Fruit fly (Drosophila melanogaster): ENCODE results near the gene CG11983.

CG11983 gene

dm6 chr3R:8978768-8979167 lies 29.4 kb upstream of the CG11983 start (continued):
- peak; percentile 40 for TF ChIP-seq lbe (GFP tag; optimal IDR thresholded peaks at IDR 0.05)
- no peak for TF ChIP-seq fru (optimal IDR thresholded peaks at IDR 0.05)
- peak; percentile 18 for TF ChIP-seq CG2712 (tag; optimal IDR thresholded peaks at IDR 0.05)
- no peak for TF ChIP-seq Ravus (GFP tag; IDR thresholded peaks at IDR 0.05)
- TF ChIP-seq CG6683 (GFP tag; optimal IDR thresholded peaks at IDR 0.05), result no peak
- no peak for TF ChIP-seq br (optimal IDR thresholded peaks at IDR 0.05)
- TF ChIP-seq CG15696 (tag; optimal IDR thresholded peaks at IDR 0.05), result no peak
- TF ChIP-seq CG31365 (tag; optimal IDR thresholded peaks at IDR 0.05), result no peak
- 0 out of 3 replicates have a peak, but pooled peaks have one; percentile 27 for TF ChIP-seq CG11560 (tag; IDR thresholded peaks at IDR 0.05)
- TF ChIP-seq al (GFP tag; IDR thresholded peaks at IDR 0.05), result no peak
- no peak for TF ChIP-seq sug (tag; optimal IDR thresholded peaks at IDR 0.05)
- peak; percentile 65; the same call in 1 of the 2 replicates for TF ChIP-seq stc (GFP tag; IDR thresholded peaks at IDR 0.05)
- TF ChIP-seq CG31441 (GFP tag; IDR thresholded peaks at IDR 0.05), result 0 out of 2 replicates have a peak, but pooled peaks have one; percentile 39
- no peak for TF ChIP-seq CG2875 (GFP tag; optimal IDR thresholded peaks at IDR 0.05)
- no peak for TF ChIP-seq CG8089 (GFP tag; optimal IDR thresholded peaks at IDR 0.05)
- TF ChIP-seq mam (GFP tag; optimal IDR thresholded peaks at IDR 0.05), result no peak
- TF ChIP-seq CG18764 (GFP tag; optimal IDR thresholded peaks at IDR 0.05), result no peak
- TF ChIP-seq Med (GFP tag), result peak; percentile 15
- no peak for TF ChIP-seq Dip2 (GFP tag; IDR thresholded peaks at IDR 0.05)
- TF ChIP-seq kay (GFP tag; optimal IDR thresholded peaks at IDR 0.05), result no peak
- TF ChIP-seq fd64A (GFP tag; optimal IDR thresholded peaks at IDR 0.05), result no peak
- no peak for TF ChIP-seq crol (GFP tag; IDR thresholded peaks at IDR 0.05)
- TF ChIP-seq zfh1 (GFP tag; IDR thresholded peaks at IDR 0.05), result no peak
- no peak for TF ChIP-seq amos (GFP tag; IDR thresholded peaks at IDR 0.05; ENCODE audit: partially characterized antibody)
- peak; percentile 18 for TF ChIP-seq CG30403 (GFP tag; optimal IDR thresholded peaks at IDR 0.05)
- TF ChIP-seq CG42726 (GFP tag; IDR thresholded peaks at IDR 0.05; ENCODE audit: partially characterized antibody), result no peak
- TF ChIP-seq B-H1 (GFP tag; IDR thresholded peaks at IDR 0.05), result peak; percentile 24; the same call in 1 of the 3 replicates
- peak; percentile 16 for TF ChIP-seq HHEX (GFP tag; optimal IDR thresholded peaks at IDR 0.05)
- peak; percentile 67 for TF ChIP-seq CG10979 (tag; optimal IDR thresholded peaks at IDR 0.05)
- TF ChIP-seq Asciz (GFP tag; optimal IDR thresholded peaks at IDR 0.05), result peak; percentile 21
- no peak for TF ChIP-seq CG7928 (GFP tag; optimal IDR thresholded peaks at IDR 0.05)
- no peak for TF ChIP-seq Mes4 (GFP tag; optimal IDR thresholded peaks at IDR 0.05)
- no peak; the same call in 2 of the 3 replicates for TF ChIP-seq dysf (GFP tag; IDR thresholded peaks at IDR 0.05)
- TF ChIP-seq MESR4 (GFP tag; optimal IDR thresholded peaks at IDR 0.05), result no peak
- 0 out of 2 replicates have a peak, but pooled peaks have one; percentile 40 for TF ChIP-seq CG14014 (GFP tag; IDR thresholded peaks at IDR 0.05)
- no peak for TF ChIP-seq CG10462 (GFP tag; optimal IDR thresholded peaks at IDR 0.05)
- peak in 1 of 2 experiments; percentile 44 for TF ChIP-seq Hr51 (GFP tag; optimal IDR thresholded peaks at IDR 0.05)
- TF ChIP-seq phol (tag; optimal IDR thresholded peaks at IDR 0.05), result peak; percentile 57
- TF ChIP-seq Ptx1 (GFP tag; IDR thresholded peaks at IDR 0.05), result peak; percentile 35; the same call in 1 of the 2 replicates
- TF ChIP-seq Hey (tag; optimal IDR thresholded peaks at IDR 0.05), result no peak
- TF ChIP-seq zf30C (GFP tag; optimal IDR thresholded peaks at IDR 0.05), result no peak
- TF ChIP-seq row (GFP tag; IDR thresholded peaks at IDR 0.05), result peak; percentile 61
- no peak for TF ChIP-seq CG1529 (GFP tag; optimal IDR thresholded peaks at IDR 0.05)
- peak; percentile 50 for TF ChIP-seq PHDP (tag; optimal IDR thresholded peaks at IDR 0.05)
- no peak for TF ChIP-seq Fer2 (tag; optimal IDR thresholded peaks at IDR 0.05)
- no peak for TF ChIP-seq abd-A (tag; optimal IDR thresholded peaks at IDR 0.05)
- TF ChIP-seq CG15514 (GFP tag; optimal IDR thresholded peaks at IDR 0.05), result no peak
- no peak for TF ChIP-seq ems (GFP tag; optimal IDR thresholded peaks at IDR 0.05)
- no peak for TF ChIP-seq Spps (tag; optimal IDR thresholded peaks at IDR 0.05)
- TF ChIP-seq CG18619 (GFP tag; optimal IDR thresholded peaks at IDR 0.05), result no peak
- TF ChIP-seq CG1603 (tag; optimal IDR thresholded peaks at IDR 0.05), result no peak
- TF ChIP-seq ftz-f1 (GFP tag; optimal IDR thresholded peaks at IDR 0.05), result no peak

Data from whole organism, embryonic.